Worm (Caenorhabditis elegans) whole organism, early embryonic: ENCODE results near the gene nhr-124.

Experiments used
- B0310.2 ChIP-seq: sonication (generic microtip); optimal IDR thresholded peaks from 2 replicates; lab custom pipeline; 2016; ENCODE audit warnings: mild to moderate bottlenecking, missing genetic modification characterization, missing compliant biosample characterization
- F13C5.2 ChIP-seq: sonication (generic microtip); optimal IDR thresholded peaks from 2 replicates; lab custom pipeline; 2017; ENCODE audit warnings: mild to moderate bottlenecking, missing genetic modification characterization, inconsistent platforms, missing compliant biosample characterization
- ceh-13 ChIP-seq: fragments of 200-800 bp; sonication (Bioruptor generic); optimal IDR thresholded peaks from 2 replicates; lab custom pipeline; 2018; ENCODE audit warnings: mild to moderate bottlenecking, missing genetic modification characterization, missing compliant biosample characterization

- no peak for TF ChIP-seq F13C5.2 (tag; lab: Kevin White, UChicago)
- TF ChIP-seq ceh-13 (GFP tag; lab: Kevin White, UChicago), result no peak
- TF ChIP-seq B0310.2 (tag; lab: Kevin White, UChicago), result no peak
These were observed 43.1 kb upstream of the nhr-124 start, which contains the start of gene srx-64 for ce11 chrV:3929099-3929498.
